Fruit fly (Drosophila melanogaster) whole organism, embryonic: Measurements from ENCODE around the gene CG43447.
A peak's percentile ranks its signal among the peaks of the same experiment; 100 is the strongest.

Experiments used
- Abd-B ChIP-seq: fragments of 200-800 bp; sonication (Bioruptor generic); optimal IDR thresholded peaks from 2 replicates; lab custom pipeline; 2018; ENCODE audit warnings: missing biosample characterization, mild to moderate bottlenecking, missing genetic modification characterization, moderate library complexity
- Adf1 ChIP-seq: fragments of 200-800 bp; sonication (Bioruptor generic); IDR thresholded peaks from 2 replicates; pipeline ENCODE4 v1.3.6; 2022; ENCODE audit warnings: missing biosample characterization, missing genetic modification characterization
- Aef1 ChIP-seq: fragments of 200-800 bp; sonication (Bioruptor generic); IDR thresholded peaks from 3 replicates; pipeline ENCODE4 v1.3.6; 2022; ENCODE audit warnings: missing biosample characterization, missing genetic modification characterization
- Awh ChIP-seq: fragments of 200-800 bp; sonication (Bioruptor generic); IDR thresholded peaks from 2 replicates; pipeline ENCODE4, ENCODE4 v1.3.6; 2022; ENCODE audit warnings: missing biosample characterization, missing genetic modification characterization
- CG12219 ChIP-seq: fragments of 200-800 bp; sonication (Bioruptor generic); optimal IDR thresholded peaks from 3 replicates; lab custom pipeline; 2018; ENCODE audit warnings: missing biosample characterization, mild to moderate bottlenecking, missing genetic modification characterization
- CG1233 ChIP-seq: fragments of 200-800 bp; sonication (Bioruptor generic); optimal IDR thresholded peaks from 4 replicates; lab custom pipeline; 2018; ENCODE audit warnings: missing biosample characterization, mild to moderate bottlenecking, missing genetic modification characterization
- CG12744 ChIP-seq: fragments of 200-800 bp; sonication (Bioruptor generic); optimal IDR thresholded peaks from 2 replicates; lab custom pipeline; 2016; ENCODE audit warnings: missing biosample characterization, missing genetic modification characterization
- CG13624 ChIP-seq: fragments of 200-800 bp; sonication (Bioruptor generic); optimal IDR thresholded peaks from 2 replicates; lab custom pipeline; 2016; ENCODE audit warnings: missing biosample characterization, missing genetic modification characterization
- CG14441 ChIP-seq: fragments of 200-800 bp; sonication (Bioruptor generic); IDR thresholded peaks from 2 replicates; pipeline ENCODE4 v1.3.6; 2022; ENCODE audit warnings: missing biosample characterization, missing genetic modification characterization
- CG15269 ChIP-seq: fragments of 200-800 bp; sonication (Bioruptor generic); optimal IDR thresholded peaks from 2 replicates; lab custom pipeline; 2018; ENCODE audit warnings: missing biosample characterization, mild to moderate bottlenecking, missing genetic modification characterization, moderate library complexity
- CG1529 ChIP-seq: fragments of 200-800 bp; sonication (Bioruptor generic); optimal IDR thresholded peaks from 3 replicates; lab custom pipeline; 2018; ENCODE audit warnings: missing biosample characterization, missing genetic modification characterization
- CG1603 ChIP-seq: fragments of 200-800 bp; sonication (Bioruptor generic); optimal IDR thresholded peaks from 2 replicates; lab custom pipeline; 2019; ENCODE audit warnings: missing biosample characterization, mild to moderate bottlenecking, missing genetic modification characterization, moderate library complexity
- CG1647 ChIP-seq: fragments of 200-800 bp; sonication (Bioruptor generic); optimal IDR thresholded peaks from 3 replicates; lab custom pipeline; 2016; ENCODE audit warnings: missing biosample characterization, missing genetic modification characterization
- CG16779 ChIP-seq: fragments of 200-800 bp; sonication (Bioruptor generic); IDR thresholded peaks from 2 replicates; pipeline ENCODE4 v1.3.6; 2022; ENCODE audit warnings: missing biosample characterization, missing genetic modification characterization
- CG17328 ChIP-seq: fragments of 200-800 bp; sonication (Bioruptor generic); IDR thresholded peaks from 2 replicates; pipeline ENCODE4 v1.3.6; 2022; ENCODE audit warnings: missing biosample characterization, missing genetic modification characterization
- CG17568 ChIP-seq: fragments of 200-800 bp; sonication (Bioruptor generic); optimal IDR thresholded peaks from 2 replicates; lab custom pipeline; 2018; ENCODE audit warnings: missing biosample characterization, mild to moderate bottlenecking, missing genetic modification characterization, moderate library complexity
- CG18599 ChIP-seq: fragments of 200-800 bp; sonication (Bioruptor generic); optimal IDR thresholded peaks from 3 replicates; lab custom pipeline; 2017; ENCODE audit warnings: missing biosample characterization, missing genetic modification characterization, mild to moderate bottlenecking, moderate library complexity, missing genetic modification reagents
- CG18619 ChIP-seq: fragments of 200-800 bp; sonication (Bioruptor generic); optimal IDR thresholded peaks from 3 replicates; lab custom pipeline; 2017; ENCODE audit warnings: missing biosample characterization, mild to moderate bottlenecking, missing genetic modification characterization
- CG32767 ChIP-seq: fragments of 200-800 bp; sonication (Bioruptor generic); IDR thresholded peaks from 2 replicates; pipeline ENCODE4 v1.3.6; 2022; ENCODE audit warnings: missing biosample characterization, missing genetic modification characterization
- CG3281 ChIP-seq: fragments of 200-800 bp; sonication (Bioruptor generic); optimal IDR thresholded peaks from 3 replicates; lab custom pipeline; 2017; ENCODE audit warnings: missing biosample characterization, mild to moderate bottlenecking, missing genetic modification characterization
- CG3995 ChIP-seq: fragments of 200-800 bp; sonication (Bioruptor generic); optimal IDR thresholded peaks from 3 replicates; lab custom pipeline; 2016; ENCODE audit warnings: missing biosample characterization, missing genetic modification characterization
- CG4404 ChIP-seq: fragments of 200-800 bp; sonication (Bioruptor generic); IDR thresholded peaks from 2 replicates; pipeline ENCODE4 v1.3.6; 2022; ENCODE audit warnings: missing biosample characterization, missing genetic modification characterization
- CG6654 ChIP-seq: fragments of 200-800 bp; sonication (Bioruptor generic); optimal IDR thresholded peaks from 2 replicates; lab custom pipeline; 2017; ENCODE audit warnings: missing biosample characterization, mild to moderate bottlenecking, missing genetic modification characterization
- CG6689 ChIP-seq: fragments of 200-800 bp; sonication (Bioruptor generic); IDR thresholded peaks from 2 replicates; pipeline ENCODE4 v1.3.6; 2022; ENCODE audit warnings: missing biosample characterization, missing genetic modification characterization
- CG9817 ChIP-seq: fragments of 200-800 bp; sonication (Bioruptor generic); optimal IDR thresholded peaks from 2 replicates; lab custom pipeline; 2018; ENCODE audit warnings: missing biosample characterization, mild to moderate bottlenecking, missing genetic modification characterization, moderate library complexity
- CG9932 ChIP-seq: fragments of 200-800 bp; sonication (Bioruptor generic); IDR thresholded peaks from 2 replicates; pipeline ENCODE4 v1.3.6; 2022; ENCODE audit warnings: missing biosample characterization, missing genetic modification characterization
- Chrac-16 ChIP-seq: fragments of 200-800 bp; sonication (Bioruptor generic); optimal IDR thresholded peaks from 3 replicates; lab custom pipeline; 2016; ENCODE audit warnings: missing biosample characterization, missing genetic modification characterization
- Dbx ChIP-seq: fragments of 200-800 bp; sonication (Bioruptor generic); IDR thresholded peaks from 3 replicates; pipeline ENCODE4 v1.3.6; 2022; ENCODE audit warnings: missing biosample characterization, missing genetic modification characterization
- Dip3 ChIP-seq: fragments of 200-800 bp; sonication (Bioruptor generic); optimal IDR thresholded peaks from 3 replicates; lab custom pipeline; 2016; ENCODE audit warnings: missing biosample characterization, missing genetic modification characterization
- Dref ChIP-seq: fragments of 200-800 bp; sonication (Bioruptor generic); IDR thresholded peaks from 2 replicates; pipeline ENCODE4 v1.3.6; 2022; ENCODE audit warnings: missing biosample characterization, missing genetic modification characterization
- Fer3 ChIP-seq: fragments of 200-800 bp; sonication (Bioruptor generic); optimal IDR thresholded peaks from 2 replicates; lab custom pipeline; 2018; ENCODE audit warnings: missing biosample characterization, mild to moderate bottlenecking, missing genetic modification characterization, moderate library complexity
- Hmx ChIP-seq: fragments of 200-800 bp; sonication (Bioruptor generic); optimal IDR thresholded peaks from 2 replicates; lab custom pipeline; 2016; ENCODE audit warnings: missing biosample characterization, missing genetic modification characterization
- Kr ChIP-seq: fragments of 200-800 bp; sonication (Bioruptor generic); optimal IDR thresholded peaks from 2 replicates; lab custom pipeline; 2017; ENCODE audit warnings: missing biosample characterization, mild to moderate bottlenecking, missing genetic modification characterization
- Sin3A ChIP-seq: fragments of >200 bp; optimal IDR thresholded peaks from 2 replicates; lab custom pipeline; 2018
- Xbp1 ChIP-seq: fragments of 200-800 bp; sonication (Bioruptor generic); optimal IDR thresholded peaks from 3 replicates; lab custom pipeline; 2016; ENCODE audit warnings: missing biosample characterization, mild to moderate bottlenecking, missing genetic modification characterization
- bigmax ChIP-seq: fragments of 200-800 bp; sonication (Bioruptor generic); optimal IDR thresholded peaks from 2 replicates; lab custom pipeline; 2018; ENCODE audit warnings: missing biosample characterization, mild to moderate bottlenecking, missing genetic modification characterization
- cg ChIP-seq: fragments of 200-800 bp; sonication (Bioruptor generic); optimal IDR thresholded peaks from 3 replicates; lab custom pipeline; 2019; ENCODE audit warnings: missing biosample characterization, mild to moderate bottlenecking, missing genetic modification characterization, moderate library complexity
- corto ChIP-seq: fragments of 200-800 bp; sonication (Bioruptor generic); optimal IDR thresholded peaks from 2 replicates; lab custom pipeline; 2016; ENCODE audit warnings: missing biosample characterization, mild to moderate bottlenecking, missing genetic modification characterization, moderate library complexity
- crp ChIP-seq, 2 experiments: fragments of 200-800 bp; sonication (Bioruptor generic); optimal IDR thresholded peaks; 2 replicates in 1 of 2; 3 replicates in 1 of 2; lab custom pipeline; 2017; ENCODE audit warnings: missing biosample characterization in 2 of 2, missing genetic modification characterization in 2 of 2, mild to moderate bottlenecking in 1 of 2, moderate library complexity in 1 of 2
- cwo ChIP-seq: fragments of 200-800 bp; sonication (Bioruptor generic); optimal IDR thresholded peaks from 3 replicates; lab custom pipeline; 2017; ENCODE audit warnings: missing biosample characterization, missing genetic modification characterization, mild to moderate bottlenecking, moderate library complexity, missing genetic modification reagents
- dmrt99B ChIP-seq: fragments of 200-800 bp; sonication (Bioruptor generic); optimal IDR thresholded peaks from 2 replicates; lab custom pipeline; 2018; ENCODE audit warnings: missing biosample characterization, mild to moderate bottlenecking, missing genetic modification characterization, moderate library complexity
- eyg ChIP-seq: fragments of 200-800 bp; sonication (Bioruptor generic); optimal IDR thresholded peaks from 3 replicates; lab custom pipeline; 2016; ENCODE audit warnings: missing biosample characterization, missing genetic modification characterization
- gcm ChIP-seq: fragments of 200-800 bp; sonication (Bioruptor generic); optimal IDR thresholded peaks from 2 replicates; lab custom pipeline; 2019; ENCODE audit warnings: missing biosample characterization, mild to moderate bottlenecking, missing genetic modification characterization, moderate library complexity
- gsb-n ChIP-seq: fragments of 200-800 bp; sonication (Bioruptor generic); optimal IDR thresholded peaks from 3 replicates; lab custom pipeline; 2018; ENCODE audit warnings: missing biosample characterization, mild to moderate bottlenecking, missing genetic modification characterization
- insv ChIP-seq, 2 experiments: fragments of 200-800 bp; sonication (Bioruptor generic); optimal IDR thresholded peaks; 3 replicates each; lab custom pipeline; 2016 to 2018; ENCODE audit warnings: missing biosample characterization in 2 of 2, missing genetic modification characterization in 2 of 2
- pros ChIP-seq: fragments of 200-800 bp; sonication (Bioruptor generic); optimal IDR thresholded peaks from 3 replicates; lab custom pipeline; 2019; ENCODE audit warnings: missing biosample characterization, mild to moderate bottlenecking, missing genetic modification characterization, moderate library complexity
- row ChIP-seq: fragments of 200-800 bp; sonication (Bioruptor generic); IDR thresholded peaks from 3 replicates; pipeline ENCODE4 v1.3.6; 2022; ENCODE audit warnings: missing biosample characterization, missing genetic modification characterization
- sima ChIP-seq: fragments of 200-800 bp; sonication (Bioruptor generic); optimal IDR thresholded peaks from 2 replicates; lab custom pipeline; 2016; ENCODE audit warnings: missing biosample characterization, missing genetic modification characterization
- sna ChIP-seq: fragments of 200-800 bp; sonication (Bioruptor generic); IDR thresholded peaks from 2 replicates; pipeline ENCODE4 v1.3.6; 2022; ENCODE audit warnings: missing biosample characterization, missing genetic modification characterization; ENCODE audit not compliant: partially characterized antibody
- ssp ChIP-seq: fragments of 200-800 bp; sonication (Bioruptor generic); IDR thresholded peaks from 2 replicates; pipeline ENCODE4 v1.3.6; 2022; ENCODE audit warnings: missing biosample characterization, missing genetic modification characterization
- wdn ChIP-seq: fragments of 200-800 bp; sonication (Bioruptor generic); IDR thresholded peaks from 2 replicates; pipeline ENCODE4 v1.3.6; 2022; ENCODE audit warnings: missing biosample characterization, missing genetic modification characterization
- wek ChIP-seq: fragments of 200-800 bp; sonication (Bioruptor generic); optimal IDR thresholded peaks from 3 replicates; lab custom pipeline; 2018; ENCODE audit warnings: missing biosample characterization, mild to moderate bottlenecking, missing genetic modification characterization, moderate library complexity

CG43447 gene

dm6 chr3R:27426702-27427101 is 13.4 kb upstream of the CG43447 start (continued):
- TF ChIP-seq CG1233 = no peak
- no peak for TF ChIP-seq CG16779 (GFP tag; lab: Robert Waterston, UW)
- TF ChIP-seq bigmax (GFP tag; lab: Kevin White, UChicago) = no peak
- no peak for TF ChIP-seq corto (GFP tag; lab: Kevin White, UChicago)
- no peak for TF ChIP-seq Hmx (GFP tag; lab: Kevin White, UChicago)
- TF ChIP-seq wek = no peak
- TF ChIP-seq Adf1 (GFP tag; lab: Robert Waterston, UW) = no peak
- peak; percentile 61 for TF ChIP-seq dmrt99B (tag; lab: Kevin White, UChicago)
- TF ChIP-seq Dref (GFP tag; lab: Robert Waterston, UW) = no peak
- TF ChIP-seq CG14441 (GFP tag; lab: Robert Waterston, UW) = no peak
- TF ChIP-seq CG18619 = peak; percentile 39
- TF ChIP-seq sna (GFP tag; lab: Robert Waterston, UW) = no peak
- TF ChIP-seq Fer3 (tag; lab: Kevin White, UChicago) = peak; percentile 0
- TF ChIP-seq ssp (GFP tag; lab: Robert Waterston, UW) = no peak
- no peak for TF ChIP-seq Sin3A (lab: Kevin White, UChicago)
- peak; percentile 54 for TF ChIP-seq CG1603 (tag; lab: Kevin White, UChicago)
- no peak for TF ChIP-seq CG6654 (GFP tag; lab: Kevin White, UChicago)
- no peak for TF ChIP-seq CG4404 (GFP tag; lab: Robert Waterston, UW)
- no peak for TF ChIP-seq Chrac-16 (GFP tag; lab: Kevin White, UChicago)
- no peak for TF ChIP-seq Kr (GFP tag; lab: Kevin White, UChicago)
- TF ChIP-seq CG18599 = peak; percentile 59
- TF ChIP-seq gsb-n (tag; lab: Kevin White, UChicago) = no peak
- TF ChIP-seq CG6689 (GFP tag; lab: Robert Waterston, UW) = no peak
- peak; percentile 53 for TF ChIP-seq CG15269 (tag; lab: Kevin White, UChicago)
- TF ChIP-seq eyg = no peak
- peak; percentile 20 for TF ChIP-seq CG9817 (tag; lab: Kevin White, UChicago)
- TF ChIP-seq Dip3 (GFP tag; lab: Kevin White, UChicago) = no peak
- TF ChIP-seq sima (GFP tag; lab: Kevin White, UChicago) = no peak
- no peak for TF ChIP-seq pros (GFP tag; lab: Kevin White, UChicago)
- TF ChIP-seq row (GFP tag; lab: Robert Waterston, UW) = peak; percentile 74
- TF ChIP-seq Aef1 (GFP tag; lab: Robert Waterston, UW) = no peak
- TF ChIP-seq CG12219 (GFP tag; lab: Kevin White, UChicago) = peak; percentile 61
- TF ChIP-seq CG12744 (GFP tag; lab: Kevin White, UChicago) = no peak
- TF ChIP-seq Abd-B = no peak
- no peak for TF ChIP-seq Dbx (GFP tag; lab: Robert Waterston, UW)
- no peak for TF ChIP-seq crp (GFP tag; optimal IDR thresholded peaks at IDR 0.05; lab: Kevin White, UChicago)
- TF ChIP-seq Awh (GFP tag; lab: Robert Waterston, UW) = no peak
- TF ChIP-seq CG9932 (GFP tag; lab: Robert Waterston, UW) = 0 out of 2 replicates have a peak, but pooled peaks have one; percentile 33
- TF ChIP-seq insv (GFP tag; optimal IDR thresholded peaks at IDR 0.05; lab: Kevin White, UChicago) = no peak
- TF ChIP-seq CG1529 (GFP tag; lab: Kevin White, UChicago) = no peak
- TF ChIP-seq CG3281 (GFP tag; lab: Kevin White, UChicago) = peak; percentile 26
- peak; percentile 42 for TF ChIP-seq Xbp1 (GFP tag; lab: Kevin White, UChicago)
- TF ChIP-seq CG1647 = no peak
- no peak for TF ChIP-seq wdn (GFP tag; lab: Robert Waterston, UW)
- TF ChIP-seq CG13624 (GFP tag; lab: Kevin White, UChicago) = no peak
- TF ChIP-seq CG32767 (GFP tag; lab: Robert Waterston, UW) = no peak
- TF ChIP-seq CG3995 = no peak
- no peak for TF ChIP-seq CG17568 (GFP tag; lab: Kevin White, UChicago)
- TF ChIP-seq cg = no peak
- no peak for TF ChIP-seq CG17328 (GFP tag; lab: Robert Waterston, UW)
- peak; percentile 9 for TF ChIP-seq gcm (GFP tag; lab: Kevin White, UChicago)
- TF ChIP-seq cwo = peak; percentile 3
